Worm (Caenorhabditis elegans): ENCODE results near the gene Y54G2A.10.

DNA sequence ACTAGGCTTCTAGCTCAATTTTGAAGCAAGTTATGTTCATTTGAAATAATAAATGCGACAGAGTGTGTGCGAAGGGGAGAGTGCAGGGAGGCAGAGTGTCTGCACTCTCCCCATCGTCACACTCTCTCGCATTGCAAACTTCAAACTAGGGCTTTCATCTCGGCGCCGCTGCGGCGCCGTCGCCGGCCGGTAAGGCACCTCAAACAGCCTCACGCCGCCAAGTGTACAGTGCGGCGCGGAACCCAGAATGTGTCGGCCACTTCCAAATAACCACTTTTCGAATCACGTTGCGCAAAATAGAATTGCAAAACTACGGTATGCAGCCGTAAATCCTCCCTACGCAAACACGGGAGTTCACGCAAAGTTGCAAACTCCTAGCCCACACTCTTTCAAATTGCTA lies 49.8 kb downstream of the Y54G2A.10 start:
- TF ChIP-seq ama-1 (optimal IDR thresholded peaks at IDR 0.05) (no peak), ZK546.5 (tag; optimal IDR thresholded peaks at IDR 0.05) (no peak), nhr-237 (tag; optimal IDR thresholded peaks at IDR 0.05) (no peak)

All from whole organism, L3 larva.